Worm (Caenorhabditis elegans): ENCODE measurements around the gene acc-1.
A peak's percentile ranks its signal among the peaks of the same experiment; 100 is the strongest.

Gene acc-1

ce11 chrIV:9657753-9658152 lies at the start of gene acc-1:
Gene acc-1 (plus strand): TSS chrIV:9658053.
- TF ChIP-seq hmg-11 (tag; optimal IDR thresholded peaks at IDR 0.05) (no peak), egl-5 (tag; optimal IDR thresholded peaks at IDR 0.05) (no peak), unc-39 (tag; optimal IDR thresholded peaks at IDR 0.05) (no peak), elt-1 (tag; optimal IDR thresholded peaks at IDR 0.05) (no peak), egl-27 (tag; optimal IDR thresholded peaks at IDR 0.05) (no peak), nhr-28 (tag; optimal IDR thresholded peaks at IDR 0.05) (no peak), ama-1 (optimal IDR thresholded peaks at IDR 0.05) (no peak), pha-4 (tag; optimal IDR thresholded peaks at IDR 0.05) (no peak), aly-2 (tag; optimal IDR thresholded peaks at IDR 0.05) (no peak), unc-62 (GFP tag; optimal IDR thresholded peaks at IDR 0.05) (no peak), nhr-25 (tag; optimal IDR thresholded peaks at IDR 0.05) (no peak), nfya-1 (tag; optimal IDR thresholded peaks at IDR 0.05; ENCODE audit: insufficient read depth) (no peak), fos-1 (tag; optimal IDR thresholded peaks at IDR 0.05) (no peak)

- TF ChIP-seq nhr-25 (tag; optimal IDR thresholded peaks at IDR 0.05) (peak; percentile 55), elt-1 (tag; optimal IDR thresholded peaks at IDR 0.05) (peak; percentile 93), fkh-2 (tag; optimal IDR thresholded peaks at IDR 0.05) (no peak), aly-2 (tag; optimal IDR thresholded peaks at IDR 0.05) (no peak), ztf-4 (tag; optimal IDR thresholded peaks at IDR 0.05) (no peak), ZK546.5 (tag; optimal IDR thresholded peaks at IDR 0.05) (no peak), egl-5 (tag; optimal IDR thresholded peaks at IDR 0.05) (no peak)
Measured at ce11 chrIV:9609095-9609494, 48.8 kb upstream of the acc-1 start.

DNA sequence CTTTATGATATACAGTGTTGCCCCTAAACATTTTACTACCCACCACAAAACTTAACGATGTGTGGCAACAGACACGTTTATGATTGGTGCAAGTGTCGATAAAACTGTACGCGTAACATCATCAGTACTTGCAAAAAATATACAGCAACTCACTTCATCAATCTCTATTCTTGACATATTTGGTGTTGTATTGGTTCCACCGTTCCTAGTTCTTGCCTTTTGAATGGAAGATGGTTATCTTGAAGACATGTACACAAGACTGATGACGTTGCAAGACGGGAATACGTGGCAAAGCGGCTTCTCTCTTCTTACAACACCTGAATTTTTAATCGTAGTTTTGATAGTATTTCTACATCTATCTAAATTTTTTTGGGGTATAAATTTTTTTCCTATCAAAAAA lies 46.9 kb upstream of the acc-1 start:
- no peak for TF ChIP-seq mdl-1 (tag; optimal IDR thresholded peaks at IDR 0.05)
- TF ChIP-seq elt-1 (tag; optimal IDR thresholded peaks at IDR 0.05), result peak; percentile 92
- TF ChIP-seq nhr-25 (tag; optimal IDR thresholded peaks at IDR 0.05), result peak; percentile 4

DNA sequence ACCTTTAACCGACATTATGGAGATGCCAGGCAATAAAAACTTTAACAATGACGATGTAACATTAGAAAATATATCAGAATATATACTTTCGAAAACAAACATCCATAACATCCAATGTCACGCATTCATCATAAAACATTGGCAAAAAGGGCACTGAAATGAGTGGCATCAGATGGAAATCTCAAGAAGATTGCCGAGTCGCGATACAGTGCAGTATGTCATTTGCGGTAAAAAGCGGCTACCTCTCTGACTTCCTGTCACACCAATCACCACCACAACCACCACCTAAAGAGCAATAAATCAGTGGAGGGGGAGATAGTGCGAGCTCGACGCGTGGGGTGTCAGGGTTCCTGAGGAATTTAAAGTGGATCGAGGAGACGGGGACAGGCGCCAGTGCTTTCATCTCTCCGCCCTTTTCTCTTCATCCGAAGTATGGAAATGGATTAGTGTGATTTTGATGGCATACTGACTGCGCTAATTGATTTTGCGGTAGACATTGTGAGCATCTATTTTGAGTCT lies 44.7 kb upstream of the acc-1 start:
- TF ChIP-seq fkh-2 (tag; optimal IDR thresholded peaks at IDR 0.05) (no peak), elt-1 (tag; optimal IDR thresholded peaks at IDR 0.05) (peak; percentile 92)

DNA sequence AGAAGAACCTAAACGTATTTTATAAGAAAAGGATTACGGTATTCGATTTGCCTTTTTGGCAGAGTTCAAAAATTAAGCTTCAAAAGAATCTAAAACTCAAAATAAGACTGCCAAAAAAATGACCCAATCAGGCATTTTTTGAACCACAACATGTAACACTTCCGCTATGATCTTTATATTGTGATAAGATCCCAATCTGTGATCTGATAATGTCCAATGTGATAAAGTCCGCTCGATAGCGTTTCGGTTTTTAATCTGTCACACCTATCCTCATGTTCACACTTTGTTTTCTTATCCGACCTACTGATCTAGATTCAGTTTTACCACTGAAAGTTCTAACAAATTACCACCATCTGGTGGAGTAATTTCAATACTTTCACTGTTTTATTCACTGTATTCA lies 43.8 kb upstream of the acc-1 start:
- TF ChIP-seq nhr-28 (tag; optimal IDR thresholded peaks at IDR 0.05) (no peak), tbx-2 (tag; optimal IDR thresholded peaks at IDR 0.05) (no peak), elt-1 (tag; optimal IDR thresholded peaks at IDR 0.05) (peak; percentile 99), pqm-1 (tag; optimal IDR thresholded peaks at IDR 0.05) (no peak), nhr-23 (tag; optimal IDR thresholded peaks at IDR 0.05) (peak; percentile 22), nhr-43 (tag; optimal IDR thresholded peaks at IDR 0.05; ENCODE audit: poor library complexity, severe bottlenecking) (no peak), ceh-9 (tag; optimal IDR thresholded peaks at IDR 0.05) (no peak), nhr-76 (tag; optimal IDR thresholded peaks at IDR 0.05) (no peak)

DNA sequence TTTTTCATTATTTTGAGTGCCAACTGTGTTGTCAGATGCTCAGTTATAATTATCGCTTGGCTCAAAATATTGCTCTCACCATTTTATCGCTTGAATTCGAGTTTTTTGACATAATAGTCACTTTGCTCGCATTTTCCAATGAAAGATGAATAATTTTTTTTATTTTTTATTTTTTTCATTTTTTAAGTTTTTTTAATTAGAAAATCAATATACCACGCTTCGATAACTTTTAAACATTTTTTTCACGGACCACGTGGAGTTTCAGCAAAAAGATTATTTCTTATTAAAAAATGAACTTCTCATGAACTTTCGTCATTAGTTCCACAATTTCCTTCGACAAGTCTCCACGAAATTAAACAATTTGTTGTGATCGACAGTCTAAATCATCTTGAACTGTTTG lies 43.2 kb upstream of the acc-1 start, which contains the start of gene elt-1:
Gene elt-1, plus strand, starts transcription at position 301 of the 400 bp plus-strand sequence.
- TF ChIP-seq elt-2 (tag; optimal IDR thresholded peaks at IDR 0.05), result no peak
- no peak for TF ChIP-seq elt-1 (tag; optimal IDR thresholded peaks at IDR 0.05)
- TF ChIP-seq lsy-12 (tag; optimal IDR thresholded peaks at IDR 0.05), result no peak
- TF ChIP-seq pqm-1 (tag; optimal IDR thresholded peaks at IDR 0.05), result no peak
- no peak for TF ChIP-seq lin-15B (tag; optimal IDR thresholded peaks at IDR 0.05)

- TF ChIP-seq fkh-10 (GFP tag; optimal IDR thresholded peaks at IDR 0.05), result no peak
- peak; percentile 100 for TF ChIP-seq elt-1 (tag; optimal IDR thresholded peaks at IDR 0.05)
- peak; percentile 86 for TF ChIP-seq nhr-23 (tag; optimal IDR thresholded peaks at IDR 0.05)
- TF ChIP-seq ceh-28 (tag; optimal IDR thresholded peaks at IDR 0.05), result no peak
- TF ChIP-seq sea-2 (GFP tag; optimal IDR thresholded peaks at IDR 0.05), result no peak
- peak; percentile 47 for TF ChIP-seq ceh-16 (tag; optimal IDR thresholded peaks at IDR 0.05)
- TF ChIP-seq nhr-25 (tag; optimal IDR thresholded peaks at IDR 0.05), result peak; percentile 67
- no peak for TF ChIP-seq nhr-76 (tag; optimal IDR thresholded peaks at IDR 0.05)
- TF ChIP-seq tbx-2 (tag; optimal IDR thresholded peaks at IDR 0.05), result no peak
- peak; percentile 23 for TF ChIP-seq lsy-12 (tag; optimal IDR thresholded peaks at IDR 0.05)
Measured at ce11 chrIV:9615511-9615910, 42.3 kb upstream of the acc-1 start.

Data from whole organism, L3 larva.